Fruit fly (Drosophila melanogaster) whole organism, embryonic: Measurements from ENCODE around the gene CG7054.

Experiments used
- Atf6 ChIP-seq: fragments of 200-800 bp; sonication (Bioruptor generic); IDR thresholded peaks from 2 replicates; pipeline ENCODE4 v1.3.6; 2022; ENCODE audit warnings: missing biosample characterization, missing genetic modification characterization
- CG1024 ChIP-seq: fragments of 200-800 bp; sonication (Bioruptor generic); IDR thresholded peaks from 2 replicates; pipeline ENCODE4 v1.3.6; 2022; ENCODE audit warnings: missing biosample characterization, missing genetic modification characterization
- CG10565 ChIP-seq: fragments of 200-800 bp; sonication (Bioruptor generic); optimal IDR thresholded peaks from 3 replicates; lab custom pipeline; 2016; ENCODE audit warnings: missing biosample characterization, mild to moderate bottlenecking, missing genetic modification characterization
- CG10979 ChIP-seq: fragments of 200-800 bp; sonication (Bioruptor generic); optimal IDR thresholded peaks from 2 replicates; lab custom pipeline; 2018; ENCODE audit warnings: missing biosample characterization, mild to moderate bottlenecking, missing genetic modification characterization, moderate library complexity
- CG11085 ChIP-seq: fragments of 200-800 bp; sonication (Bioruptor generic); IDR thresholded peaks from 2 replicates; pipeline ENCODE4 v1.3.6; 2022; ENCODE audit warnings: missing biosample characterization, missing genetic modification characterization
- CG11398 ChIP-seq: fragments of 200-800 bp; sonication (Bioruptor generic); optimal IDR thresholded peaks from 2 replicates; lab custom pipeline; 2016; ENCODE audit warnings: missing biosample characterization, missing genetic modification characterization
- CG12155 ChIP-seq: fragments of 200-800 bp; sonication (Bioruptor generic); optimal IDR thresholded peaks from 3 replicates; lab custom pipeline; 2016; ENCODE audit warnings: missing biosample characterization, missing genetic modification characterization
- CG12659 ChIP-seq: fragments of 200-800 bp; sonication (Bioruptor generic); optimal IDR thresholded peaks from 3 replicates; lab custom pipeline; 2017; ENCODE audit warnings: mild to moderate bottlenecking, missing biosample characterization, missing genetic modification reagents, missing genetic modification characterization
- CG14441 ChIP-seq: fragments of 200-800 bp; sonication (Bioruptor generic); IDR thresholded peaks from 2 replicates; pipeline ENCODE4 v1.3.6; 2022; ENCODE audit warnings: missing biosample characterization, missing genetic modification characterization
- CG14965 ChIP-seq: fragments of 200-800 bp; sonication (Bioruptor generic); optimal IDR thresholded peaks from 2 replicates; lab custom pipeline; 2016; ENCODE audit warnings: missing biosample characterization, missing genetic modification characterization, borderline replicate concordance
- CG15011 ChIP-seq: fragments of 200-800 bp; sonication (Bioruptor generic); optimal IDR thresholded peaks from 3 replicates; lab custom pipeline; 2018; ENCODE audit warnings: missing biosample characterization, mild to moderate bottlenecking, missing genetic modification characterization
- CG15479 ChIP-seq: fragments of 200-800 bp; sonication (Bioruptor generic); optimal IDR thresholded peaks from 3 replicates; lab custom pipeline; 2019; ENCODE audit warnings: missing biosample characterization, mild to moderate bottlenecking, missing genetic modification characterization, moderate library complexity
- CG17385 ChIP-seq: fragments of 200-800 bp; sonication (Bioruptor generic); optimal IDR thresholded peaks from 3 replicates; lab custom pipeline; 2018; ENCODE audit warnings: missing biosample characterization, mild to moderate bottlenecking, missing genetic modification characterization
- CG17568 ChIP-seq: fragments of 200-800 bp; sonication (Bioruptor generic); optimal IDR thresholded peaks from 2 replicates; lab custom pipeline; 2018; ENCODE audit warnings: missing biosample characterization, mild to moderate bottlenecking, missing genetic modification characterization, moderate library complexity
- CG17802 ChIP-seq: fragments of 200-800 bp; sonication (Bioruptor generic); optimal IDR thresholded peaks from 2 replicates; lab custom pipeline; 2018; ENCODE audit warnings: missing biosample characterization, mild to moderate bottlenecking, missing genetic modification characterization, moderate library complexity
- CG30020 ChIP-seq: fragments of 200-800 bp; optimal IDR thresholded peaks from 2 replicates; lab custom pipeline; 2019; ENCODE audit warnings: missing biosample characterization, mild to moderate bottlenecking, missing genetic modification characterization, moderate library complexity
- CG3065 ChIP-seq: fragments of 200-800 bp; sonication (Bioruptor generic); optimal IDR thresholded peaks from 2 replicates; lab custom pipeline; 2016; ENCODE audit warnings: missing biosample characterization, missing genetic modification characterization
- CG32772 ChIP-seq: fragments of 200-800 bp; sonication (Bioruptor generic); IDR thresholded peaks from 2 replicates; pipeline ENCODE4 v1.3.6; 2022; ENCODE audit warnings: missing biosample characterization, missing genetic modification characterization
- CG33557 ChIP-seq: fragments of 200-800 bp; sonication (Bioruptor generic); optimal IDR thresholded peaks from 2 replicates; lab custom pipeline; 2019; ENCODE audit warnings: missing biosample characterization, mild to moderate bottlenecking, missing genetic modification characterization, moderate library complexity
- CG3407 ChIP-seq: fragments of 200-800 bp; sonication (Bioruptor generic); optimal IDR thresholded peaks from 2 replicates; lab custom pipeline; 2018; ENCODE audit warnings: missing biosample characterization, mild to moderate bottlenecking, missing genetic modification characterization
- CG7928 ChIP-seq: fragments of 200-800 bp; sonication (Bioruptor generic); optimal IDR thresholded peaks from 2 replicates; lab custom pipeline; 2017; ENCODE audit warnings: missing biosample characterization, mild to moderate bottlenecking, missing genetic modification characterization
- CG7987 ChIP-seq: fragments of 200-800 bp; sonication (Bioruptor generic); optimal IDR thresholded peaks from 2 replicates; lab custom pipeline; 2018; ENCODE audit warnings: missing biosample characterization, mild to moderate bottlenecking, missing genetic modification characterization, moderate library complexity
- CG9437 ChIP-seq: fragments of 200-800 bp; sonication (Bioruptor generic); optimal IDR thresholded peaks from 2 replicates; lab custom pipeline; 2018; ENCODE audit warnings: missing biosample characterization, mild to moderate bottlenecking, missing genetic modification characterization
- CG9609 ChIP-seq: fragments of 200-800 bp; sonication (Bioruptor generic); optimal IDR thresholded peaks from 3 replicates; lab custom pipeline; 2016; ENCODE audit warnings: missing biosample characterization, missing genetic modification characterization
- CG9932 ChIP-seq: fragments of 200-800 bp; sonication (Bioruptor generic); IDR thresholded peaks from 2 replicates; pipeline ENCODE4 v1.3.6; 2022; ENCODE audit warnings: missing biosample characterization, missing genetic modification characterization
- Deaf1 ChIP-seq: fragments of 200-800 bp; optimal IDR thresholded peaks from 3 replicates; lab custom pipeline; 2019; ENCODE audit warnings: missing biosample characterization, mild to moderate bottlenecking, missing genetic modification characterization, moderate library complexity
- Dref ChIP-seq: fragments of 200-800 bp; sonication (Bioruptor generic); IDR thresholded peaks from 2 replicates; pipeline ENCODE4 v1.3.6; 2022; ENCODE audit warnings: missing biosample characterization, missing genetic modification characterization
- ERR ChIP-seq: fragments of 200-800 bp; sonication (Bioruptor generic); optimal IDR thresholded peaks from 2 replicates; lab custom pipeline; 2016; ENCODE audit warnings: missing biosample characterization, missing genetic modification characterization
- Hey ChIP-seq: fragments of 200-800 bp; sonication (Bioruptor generic); optimal IDR thresholded peaks from 3 replicates; lab custom pipeline; 2018; ENCODE audit warnings: missing biosample characterization, mild to moderate bottlenecking, missing genetic modification characterization
- amos ChIP-seq: fragments of 200-800 bp; sonication (Bioruptor generic); IDR thresholded peaks from 2 replicates; pipeline ENCODE4 v1.3.6; 2022; ENCODE audit warnings: missing biosample characterization, missing genetic modification characterization; ENCODE audit not compliant: partially characterized antibody
- bsh ChIP-seq, 2 experiments: fragments of 200-800 bp; sonication (Bioruptor generic); optimal IDR thresholded peaks; 2 replicates each; lab custom pipeline; 2017 to 2018; ENCODE audit warnings: mild to moderate bottlenecking in 2 of 2, missing biosample characterization in 2 of 2, missing genetic modification characterization in 2 of 2, moderate library complexity in 1 of 2
- cato ChIP-seq: fragments of 200-800 bp; sonication (Bioruptor generic); optimal IDR thresholded peaks from 2 replicates; lab custom pipeline; 2016; ENCODE audit warnings: missing biosample characterization, missing genetic modification characterization, borderline replicate concordance
- ems ChIP-seq: fragments of 200-800 bp; sonication (Bioruptor generic); optimal IDR thresholded peaks from 3 replicates; lab custom pipeline; 2016; ENCODE audit warnings: missing biosample characterization, missing genetic modification characterization
- en ChIP-seq: fragments of 200-800 bp; sonication (Bioruptor generic); optimal IDR thresholded peaks from 2 replicates; lab custom pipeline; 2016; ENCODE audit warnings: missing biosample characterization, missing genetic modification characterization
- grau ChIP-seq: fragments of 200-800 bp; optimal IDR thresholded peaks from 3 replicates; lab custom pipeline; 2019; ENCODE audit warnings: missing biosample characterization, mild to moderate bottlenecking, missing genetic modification characterization, moderate library complexity
- hkb ChIP-seq, 2 experiments: fragments of 200-800 bp in 1 of 2; fragments of >200 bp in 1 of 2; sonication (Bioruptor generic) in 1 of 2; IDR thresholded peaks in 1 of 2; optimal IDR thresholded peaks in 1 of 2; 2 replicates each; pipeline versions ENCODE4 v1.3.6 to Lab custom; 2017 to 2022; ENCODE audit warnings: missing biosample characterization in 1 of 2, missing genetic modification characterization in 1 of 2
- ind ChIP-seq: fragments of 200-800 bp; sonication (Bioruptor generic); optimal IDR thresholded peaks from 3 replicates; lab custom pipeline; 2016; ENCODE audit warnings: missing biosample characterization, missing genetic modification characterization
- kni ChIP-seq: fragments of 200-800 bp; sonication (Bioruptor generic); optimal IDR thresholded peaks from 3 replicates; lab custom pipeline; 2017; ENCODE audit warnings: mild to moderate bottlenecking, missing biosample characterization, missing genetic modification reagents, missing genetic modification characterization
- lab ChIP-seq: fragments of 200-800 bp; sonication (Bioruptor generic); optimal IDR thresholded peaks from 3 replicates; lab custom pipeline; 2017; ENCODE audit warnings: missing biosample characterization, missing genetic modification characterization, mild to moderate bottlenecking, moderate library complexity, missing genetic modification reagents
- nerfin-1 ChIP-seq: fragments of 200-800 bp; sonication (Bioruptor generic); optimal IDR thresholded peaks from 3 replicates; lab custom pipeline; 2019; ENCODE audit warnings: missing biosample characterization, mild to moderate bottlenecking, missing genetic modification characterization, moderate library complexity
- pfk ChIP-seq: fragments of 200-800 bp; sonication (Bioruptor generic); optimal IDR thresholded peaks from 2 replicates; lab custom pipeline; 2018; ENCODE audit warnings: missing biosample characterization, mild to moderate bottlenecking, missing genetic modification characterization, moderate library complexity
- schlank ChIP-seq: fragments of 200-800 bp; sonication (Bioruptor generic); optimal IDR thresholded peaks from 2 replicates; lab custom pipeline; 2018; ENCODE audit warnings: missing biosample characterization, mild to moderate bottlenecking, missing genetic modification characterization
- sna ChIP-seq: fragments of 200-800 bp; sonication (Bioruptor generic); IDR thresholded peaks from 2 replicates; pipeline ENCODE4 v1.3.6; 2022; ENCODE audit warnings: missing biosample characterization, missing genetic modification characterization; ENCODE audit not compliant: partially characterized antibody
- sob ChIP-seq: fragments of 200-800 bp; sonication (Bioruptor generic); IDR thresholded peaks from 2 replicates; pipeline ENCODE4 v1.3.6; 2022; ENCODE audit warnings: missing biosample characterization, missing genetic modification characterization
- sr ChIP-seq: fragments of 200-800 bp; sonication (Bioruptor generic); IDR thresholded peaks from 3 replicates; pipeline ENCODE4 v1.3.6; 2022; ENCODE audit warnings: missing biosample characterization, missing genetic modification characterization
- tio ChIP-seq: fragments of 200-800 bp; sonication (Bioruptor generic); optimal IDR thresholded peaks from 2 replicates; lab custom pipeline; 2017; ENCODE audit warnings: missing biosample characterization, missing genetic modification characterization, inconsistent platforms
- tup ChIP-seq: fragments of 200-800 bp; sonication (Bioruptor generic); optimal IDR thresholded peaks from 2 replicates; lab custom pipeline; 2016; ENCODE audit warnings: missing biosample characterization, mild to moderate bottlenecking, missing genetic modification characterization, moderate library complexity
- zen ChIP-seq: fragments of 200-800 bp; sonication (Bioruptor generic); optimal IDR thresholded peaks from 3 replicates; lab custom pipeline; 2018; ENCODE audit warnings: missing biosample characterization, mild to moderate bottlenecking, missing genetic modification characterization, moderate library complexity

The CG7054 gene

dm6 chr3R:22468829-22469487, 4.2 kb downstream of the CG7054 start (continued):
- TF ChIP-seq CG15479 (GFP tag; lab: Kevin White, UChicago) (no peak), CG15011 (GFP tag; lab: Kevin White, UChicago) (peak; percentile 81), CG30020 (tag; lab: Kevin White, UChicago) (no peak), tup (GFP tag; lab: Kevin White, UChicago) (peak; percentile 87), CG11085 (GFP tag; lab: Robert Waterston, UW) (peak; percentile 57), sr (GFP tag; lab: Robert Waterston, UW) (no peak), Dref (GFP tag; lab: Robert Waterston, UW) (no peak; the same call in 1 of the 2 replicates), ind (peak; percentile 90), nerfin-1 (peak; percentile 99), sob (GFP tag; lab: Robert Waterston, UW) (peak; percentile 90), CG14441 (GFP tag; lab: Robert Waterston, UW) (peak; percentile 84), cato (GFP tag; lab: Kevin White, UChicago) (peak; percentile 59), CG9437 (GFP tag; lab: Kevin White, UChicago) (peak; percentile 62), CG17385 (peak; percentile 81), zen (tag; lab: Kevin White, UChicago) (peak; percentile 47), CG3065 (GFP tag; lab: Kevin White, UChicago) (no peak), kni (GFP tag; lab: Kevin White, UChicago) (no peak), amos (GFP tag; lab: Robert Waterston, UW) (no peak), pfk (no peak), ERR (GFP tag; lab: Kevin White, UChicago) (peak; percentile 73), CG33557 (GFP tag; lab: Kevin White, UChicago) (no peak), CG14965 (GFP tag; lab: Kevin White, UChicago) (peak; percentile 25), CG7987 (peak; percentile 79), CG10565 (GFP tag; lab: Kevin White, UChicago) (peak; percentile 51), Deaf1 (tag; lab: Kevin White, UChicago) (peak; percentile 70), CG12155 (peak; percentile 79), schlank (peak; percentile 89), lab (GFP tag; lab: Kevin White, UChicago) (peak; percentile 96), CG3407 (GFP tag; lab: Kevin White, UChicago) (peak; percentile 47), CG11398 (peak; percentile 78), CG10979 (peak; percentile 70), CG12659 (GFP tag; lab: Kevin White, UChicago) (peak; percentile 87), CG9609 (GFP tag; lab: Kevin White, UChicago) (peak; percentile 81), CG32772 (GFP tag; lab: Robert Waterston, UW) (peak; percentile 77), tio (GFP tag; lab: Kevin White, UChicago) (no peak), bsh (GFP tag; optimal IDR thresholded peaks at IDR 0.05; lab: Kevin White, UChicago) (peak in 1 of 2 experiments; percentile 75), hkb (optimal IDR thresholded peaks at IDR 0.05; lab: Kevin White, UChicago) (no peak), hkb (GFP tag; IDR thresholded peaks at IDR 0.05; lab: Robert Waterston, UW) (peak; percentile 91), CG1024 (GFP tag; lab: Robert Waterston, UW) (peak; percentile 61), ems (GFP tag; lab: Kevin White, UChicago) (peak; percentile 79), CG9932 (peak; percentile 81), CG17568 (no peak), sna (GFP tag; lab: Robert Waterston, UW) (no peak), grau (tag; lab: Kevin White, UChicago) (peak; percentile 88), CG7928 (GFP tag; lab: Kevin White, UChicago) (peak; percentile 41), Hey (tag; lab: Kevin White, UChicago) (peak; percentile 72), en (GFP tag; lab: Kevin White, UChicago) (peak; percentile 75), CG17802 (tag; lab: Kevin White, UChicago) (peak; percentile 41), Atf6 (GFP tag; lab: Robert Waterston, UW) (peak; percentile 90)
